Worm (Caenorhabditis elegans): Measurements from ENCODE around the gene elpc-2.

Gene elpc-2

DNA sequence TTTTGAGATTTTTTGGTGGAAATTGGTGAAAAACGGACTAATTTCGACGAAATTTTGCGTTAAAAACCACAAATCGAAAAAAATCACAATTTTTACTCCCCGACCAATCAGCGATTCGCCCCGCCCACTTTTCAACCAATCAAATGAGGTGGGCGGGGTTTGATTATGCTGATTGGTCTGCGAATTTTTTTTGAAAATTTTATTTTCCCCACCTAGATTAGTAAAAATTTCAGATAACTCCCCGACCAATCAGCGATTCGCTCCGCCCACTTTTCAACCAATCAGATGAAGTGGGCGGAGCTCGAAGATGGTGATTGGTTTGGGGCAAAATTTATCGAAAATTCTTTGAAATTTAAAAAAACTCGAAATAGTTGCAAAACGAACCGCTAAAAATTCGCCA, 34.3 kb upstream of the elpc-2 start:
- TF ChIP-seq egl-27 (tag; optimal IDR thresholded peaks at IDR 0.05) (no peak), nhr-129 (tag; optimal IDR thresholded peaks at IDR 0.05) (no peak), unc-39 (tag; optimal IDR thresholded peaks at IDR 0.05) (no peak), mbf-1 (tag; optimal IDR thresholded peaks at IDR 0.05) (no peak), peb-1 (tag; optimal IDR thresholded peaks at IDR 0.05) (no peak), ZK546.5 (tag; optimal IDR thresholded peaks at IDR 0.05) (no peak), ztf-4 (tag; optimal IDR thresholded peaks at IDR 0.05) (no peak), alr-1 (tag; optimal IDR thresholded peaks at IDR 0.05) (no peak), ztf-11 (tag; optimal IDR thresholded peaks at IDR 0.05) (no peak), mab-5 (tag; optimal IDR thresholded peaks at IDR 0.05) (no peak), ceh-82 (tag; optimal IDR thresholded peaks at IDR 0.05) (no peak), fos-1 (tag; optimal IDR thresholded peaks at IDR 0.05) (no peak), nhr-77 (tag; optimal IDR thresholded peaks at IDR 0.05) (no peak), sma-3 (GFP tag; optimal IDR thresholded peaks at IDR 0.05) (no peak), ama-1 (optimal IDR thresholded peaks at IDR 0.05) (no peak), nhr-237 (tag; optimal IDR thresholded peaks at IDR 0.05) (no peak), lin-13 (GFP tag; optimal IDR thresholded peaks at IDR 0.05) (no peak)

DNA sequence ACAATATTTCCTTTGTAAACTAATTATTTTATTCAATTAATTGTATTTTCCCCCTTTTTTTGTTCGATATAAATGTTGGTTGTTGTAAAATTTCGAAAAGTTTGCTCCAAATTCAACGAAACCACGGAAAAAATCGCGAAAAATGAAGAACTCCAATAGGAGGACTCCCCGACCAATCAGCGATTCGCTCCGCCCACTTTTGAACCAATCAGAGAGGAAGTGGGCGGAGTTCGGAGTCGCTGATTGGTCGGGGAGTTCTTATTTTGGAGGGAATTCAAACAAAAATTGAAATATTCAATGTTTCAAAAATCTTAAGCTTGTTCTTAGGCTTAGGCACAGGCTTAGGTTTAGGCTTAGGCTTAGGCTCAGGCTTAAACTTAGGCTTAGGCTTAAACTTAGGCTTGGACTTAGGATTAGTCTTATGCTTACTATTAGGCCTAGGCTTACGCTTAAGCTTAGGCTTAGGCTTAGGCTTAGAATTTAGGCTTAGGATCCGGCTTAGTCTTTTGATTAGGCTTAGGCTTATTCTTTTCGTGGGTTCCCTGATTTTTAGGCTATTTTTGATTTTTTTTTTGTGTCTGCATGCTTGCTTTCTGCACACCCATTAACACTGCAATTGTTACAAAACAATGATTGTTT, 33.0 kb upstream of the elpc-2 start:
- TF ChIP-seq sma-3 (GFP tag; optimal IDR thresholded peaks at IDR 0.05): no peak
- TF ChIP-seq R02D3.7 (tag; optimal IDR thresholded peaks at IDR 0.05): no peak
- TF ChIP-seq F13H6.1 (tag; optimal IDR thresholded peaks at IDR 0.05): no peak
- no peak for TF ChIP-seq elt-1 (tag; optimal IDR thresholded peaks at IDR 0.05)
- no peak for TF ChIP-seq nhr-6 (tag; optimal IDR thresholded peaks at IDR 0.05)
- no peak for TF ChIP-seq unc-55 (GFP tag; optimal IDR thresholded peaks at IDR 0.05)
- no peak for TF ChIP-seq ztf-11 (tag; optimal IDR thresholded peaks at IDR 0.05)
- TF ChIP-seq nhr-12 (tag; optimal IDR thresholded peaks at IDR 0.05): no peak

DNA sequence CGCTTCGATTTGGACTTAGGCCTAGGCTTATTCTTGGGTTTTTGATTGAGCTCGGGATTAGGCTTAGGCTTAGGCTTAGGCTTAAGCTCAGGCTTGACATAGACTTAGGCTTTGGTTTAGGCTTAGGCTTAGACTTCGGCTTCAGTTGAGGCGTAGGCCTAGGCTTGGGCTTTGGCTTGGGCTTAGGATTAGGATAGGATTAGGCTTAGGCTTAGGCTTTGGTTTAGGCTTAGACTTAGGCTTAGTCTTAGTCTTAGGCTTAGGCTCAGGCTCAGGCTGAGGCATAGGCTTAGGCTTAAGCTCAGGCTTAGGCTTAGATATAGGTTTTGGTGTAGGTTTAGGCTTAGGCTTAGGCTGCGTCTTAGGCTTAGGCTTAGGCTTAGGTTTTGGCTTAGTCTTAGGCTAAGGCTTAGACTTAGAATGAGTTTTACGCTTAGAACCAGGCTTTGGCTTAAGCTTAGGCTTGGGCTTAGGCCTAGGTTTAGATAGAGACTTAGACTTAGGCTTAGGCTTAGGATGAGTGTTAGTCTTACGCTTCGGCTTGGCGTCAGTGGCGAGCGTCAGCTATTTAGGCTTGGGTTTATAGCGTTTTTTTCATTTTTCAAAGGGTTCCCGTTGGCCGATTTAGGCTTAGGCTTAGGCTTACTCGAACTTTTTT, 30.8 kb upstream of the elpc-2 start:
- no peak for TF ChIP-seq unc-55 (GFP tag; optimal IDR thresholded peaks at IDR 0.05)

DNA sequence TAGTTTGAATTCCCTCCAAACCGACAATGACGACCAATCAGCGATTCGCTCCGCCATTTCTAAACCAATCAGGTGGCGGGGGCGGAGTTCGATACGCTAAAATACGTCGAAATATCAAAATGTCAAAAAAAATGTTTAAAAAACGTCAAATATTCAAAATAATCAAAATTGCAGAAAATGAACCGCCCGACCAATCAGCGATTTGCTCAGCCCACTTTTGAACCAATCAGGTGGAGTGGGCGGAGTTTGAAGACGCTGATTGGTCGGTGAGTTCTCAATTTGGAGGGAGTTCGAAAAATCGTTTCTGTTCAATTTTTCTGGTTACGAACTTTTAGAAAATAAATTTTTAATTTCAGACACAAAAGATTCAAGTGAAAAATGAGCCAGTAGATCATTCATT, 28.8 kb upstream of the elpc-2 start:
- TF ChIP-seq crh-2 (tag; optimal IDR thresholded peaks at IDR 0.05): no peak
- no peak for TF ChIP-seq ceh-16 (tag; optimal IDR thresholded peaks at IDR 0.05)
- no peak for TF ChIP-seq skn-1 (tag; optimal IDR thresholded peaks at IDR 0.05)
- no peak for TF ChIP-seq fos-1 (tag; optimal IDR thresholded peaks at IDR 0.05)
- TF ChIP-seq aly-2 (tag; optimal IDR thresholded peaks at IDR 0.05): no peak
- TF ChIP-seq sem-4 (tag; optimal IDR thresholded peaks at IDR 0.05): no peak
- no peak for TF ChIP-seq nhr-129 (tag; optimal IDR thresholded peaks at IDR 0.05)
- no peak for TF ChIP-seq lin-13 (GFP tag; optimal IDR thresholded peaks at IDR 0.05)
- no peak for TF ChIP-seq ceh-82 (tag; optimal IDR thresholded peaks at IDR 0.05)
- TF ChIP-seq nhr-11 (tag; optimal IDR thresholded peaks at IDR 0.05): no peak
- no peak for TF ChIP-seq nhr-21 (tag; optimal IDR thresholded peaks at IDR 0.05)
- TF ChIP-seq mdl-1 (tag; optimal IDR thresholded peaks at IDR 0.05): no peak
- no peak for TF ChIP-seq R02D3.7 (tag; optimal IDR thresholded peaks at IDR 0.05)
- TF ChIP-seq elt-3 (tag; optimal IDR thresholded peaks at IDR 0.05): no peak
- TF ChIP-seq unc-55 (GFP tag; optimal IDR thresholded peaks at IDR 0.05): no peak
- TF ChIP-seq nhr-12 (tag; optimal IDR thresholded peaks at IDR 0.05): no peak
- no peak for TF ChIP-seq snpc-4 (tag; optimal IDR thresholded peaks at IDR 0.05)

DNA sequence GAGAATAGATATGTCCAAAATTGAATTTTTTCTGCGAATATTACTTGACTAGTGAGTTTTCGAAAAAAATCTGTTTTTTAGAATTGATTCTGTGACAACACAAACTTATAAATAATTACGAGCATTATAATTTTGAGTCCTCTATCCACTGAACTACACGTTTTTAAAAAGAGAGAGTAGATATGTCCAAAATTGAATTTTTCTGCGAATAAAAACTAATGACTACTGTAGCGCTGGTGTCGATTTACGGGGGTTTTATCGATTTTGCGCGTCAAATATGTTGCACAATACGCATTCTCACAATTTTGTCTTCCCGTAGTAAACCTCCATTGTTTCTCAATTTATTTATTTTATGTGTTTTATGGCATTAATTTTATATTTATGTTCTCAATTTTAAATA, 21.5 kb upstream of the elpc-2 start:
- TF ChIP-seq fos-1 (tag; optimal IDR thresholded peaks at IDR 0.05) (no peak), ceh-16 (tag; optimal IDR thresholded peaks at IDR 0.05) (no peak), sem-4 (tag; optimal IDR thresholded peaks at IDR 0.05) (no peak), ztf-4 (tag; optimal IDR thresholded peaks at IDR 0.05) (no peak), alr-1 (tag; optimal IDR thresholded peaks at IDR 0.05) (no peak), nhr-129 (tag; optimal IDR thresholded peaks at IDR 0.05) (no peak), lsy-2 (tag; optimal IDR thresholded peaks at IDR 0.05) (no peak), elt-3 (tag; optimal IDR thresholded peaks at IDR 0.05) (no peak), blmp-1 (tag; optimal IDR thresholded peaks at IDR 0.05; ENCODE audit: insufficient read depth) (no peak), F13H6.1 (tag; optimal IDR thresholded peaks at IDR 0.05) (no peak), nhr-10 (tag; optimal IDR thresholded peaks at IDR 0.05) (no peak), snpc-4 (tag; optimal IDR thresholded peaks at IDR 0.05) (no peak)
